Worm (Caenorhabditis elegans) whole organism, mixed stage, embryonic: Measurements from ENCODE around the gene idpp-15.

ENCODE experiments used
- M03D4.4 ChIP-seq: sonication (generic microtip); optimal IDR thresholded peaks from 2 replicates; lab custom pipeline; 2017; ENCODE audit warnings: mild to moderate bottlenecking, missing genetic modification characterization, missing compliant biosample characterization
- bed-3 ChIP-seq: fragments of 200-800 bp; sonication (Bioruptor generic); optimal IDR thresholded peaks from 3 replicates; lab custom pipeline; 2018; ENCODE audit warnings: mild to moderate bottlenecking, missing genetic modification characterization, moderate library complexity, missing compliant biosample characterization
- blmp-1 ChIP-seq: fragments of 150-350 bp; optimal IDR thresholded peaks from 2 replicates; lab custom pipeline; 2014; ENCODE audit warnings: missing biosample characterization, missing genetic modification characterization
- ceh-43 ChIP-seq: fragments of 200-800 bp; sonication (Bioruptor generic); optimal IDR thresholded peaks from 2 replicates; lab custom pipeline; 2018; ENCODE audit warnings: mild to moderate bottlenecking, missing genetic modification characterization, moderate library complexity, missing compliant biosample characterization
- ceh-83 ChIP-seq: fragments of 200-800 bp; sonication (Bioruptor generic); optimal IDR thresholded peaks from 2 replicates; lab custom pipeline; 2018; ENCODE audit warnings: mild to moderate bottlenecking, missing genetic modification characterization, missing compliant biosample characterization
- ces-1 ChIP-seq: fragments of 150-350 bp; optimal IDR thresholded peaks from 2 replicates; lab custom pipeline; 2014; ENCODE audit warnings: missing biosample characterization, missing genetic modification reagents, missing genetic modification characterization
- cnd-1 ChIP-seq: fragments of 200-800 bp; sonication (Bioruptor generic); optimal IDR thresholded peaks from 2 replicates; lab custom pipeline; 2018; ENCODE audit warnings: mild to moderate bottlenecking, missing genetic modification characterization, missing compliant biosample characterization
- drap-1 ChIP-seq: fragments of 200-800 bp; sonication (Bioruptor generic); optimal IDR thresholded peaks from 3 replicates; lab custom pipeline; 2018; ENCODE audit warnings: mild to moderate bottlenecking, missing genetic modification characterization, missing compliant biosample characterization
- elt-1 ChIP-seq: sonication (generic microtip); optimal IDR thresholded peaks from 2 replicates; lab custom pipeline; 2017; ENCODE audit warnings: missing genetic modification characterization, mild to moderate bottlenecking, missing compliant biosample characterization, antibody characterized with exemption, moderate library complexity, borderline replicate concordance; ENCODE audit not compliant: insufficient read depth
- elt-3 ChIP-seq: fragments of 150-350 bp; optimal IDR thresholded peaks from 2 replicates; lab custom pipeline; 2014; ENCODE audit warnings: missing biosample characterization, missing genetic modification characterization
- flh-1 ChIP-seq: fragments of 200-800 bp; sonication (Bioruptor generic); optimal IDR thresholded peaks from 2 replicates; lab custom pipeline; 2018; ENCODE audit warnings: mild to moderate bottlenecking, missing genetic modification characterization, moderate library complexity, missing compliant biosample characterization
- hlh-1 ChIP-seq: fragments of 150-350 bp; optimal IDR thresholded peaks from 2 replicates; lab custom pipeline; 2014; ENCODE audit warnings: missing biosample characterization, missing genetic modification reagents, missing genetic modification characterization
- lin-13 ChIP-seq: fragments of 150-350 bp; optimal IDR thresholded peaks from 2 replicates; lab custom pipeline; 2014; ENCODE audit warnings: missing biosample characterization, missing genetic modification characterization
- lin-32 ChIP-seq: fragments of 200-800 bp; sonication (Bioruptor generic); optimal IDR thresholded peaks from 2 replicates; lab custom pipeline; 2018; ENCODE audit warnings: mild to moderate bottlenecking, missing genetic modification characterization, missing compliant biosample characterization
- lsy-2 ChIP-seq: fragments of 150-350 bp; optimal IDR thresholded peaks from 2 replicates; lab custom pipeline; 2014; ENCODE audit warnings: missing biosample characterization, missing genetic modification characterization
- mab-5 ChIP-seq: fragments of 150-350 bp; optimal IDR thresholded peaks from 2 replicates; lab custom pipeline; 2014; ENCODE audit warnings: missing biosample characterization, missing genetic modification characterization
- mls-2 ChIP-seq: sonication (generic microtip); optimal IDR thresholded peaks from 2 replicates; lab custom pipeline; 2016; ENCODE audit warnings: mild to moderate bottlenecking, missing genetic modification characterization, moderate library complexity, missing compliant biosample characterization
- nhr-12 ChIP-seq: fragments of 150-350 bp; optimal IDR thresholded peaks from 2 replicates; lab custom pipeline; 2014; ENCODE audit warnings: missing biosample characterization, missing genetic modification characterization
- nhr-2 ChIP-seq: fragments of 150-350 bp; optimal IDR thresholded peaks from 2 replicates; lab custom pipeline; 2014; ENCODE audit warnings: missing biosample characterization, missing genetic modification characterization
- nhr-28 ChIP-seq: fragments of 150-350 bp; optimal IDR thresholded peaks from 2 replicates; lab custom pipeline; 2014; ENCODE audit warnings: missing biosample characterization, missing genetic modification characterization
- nhr-76 ChIP-seq: sonication (generic microtip); optimal IDR thresholded peaks from 2 replicates; lab custom pipeline; 2017; ENCODE audit warnings: missing biosample characterization, missing genetic modification characterization
- pha-4 ChIP-seq: fragments of 150-350 bp; optimal IDR thresholded peaks from 2 replicates; lab custom pipeline; 2018; ENCODE audit warnings: missing biosample characterization, missing genetic modification reagents, missing genetic modification characterization
- sem-2 ChIP-seq: fragments of 200-800 bp; sonication (Bioruptor generic); optimal IDR thresholded peaks from 2 replicates; lab custom pipeline; 2018; ENCODE audit warnings: mild to moderate bottlenecking, missing genetic modification characterization, missing compliant biosample characterization
- sptf-1 ChIP-seq: sonication (generic microtip); optimal IDR thresholded peaks from 2 replicates; lab custom pipeline; 2017; ENCODE audit warnings: mild to moderate bottlenecking, missing genetic modification characterization, moderate library complexity, missing compliant biosample characterization
- unc-120 ChIP-seq: sonication (generic microtip); optimal IDR thresholded peaks from 2 replicates; lab custom pipeline; 2017; ENCODE audit warnings: missing genetic modification characterization, missing compliant biosample characterization; ENCODE audit not compliant: poor library complexity, severe bottlenecking
- unc-62 ChIP-seq: fragments of 150-350 bp; optimal IDR thresholded peaks from 2 replicates; lab custom pipeline; 2014; ENCODE audit warnings: missing biosample characterization, missing genetic modification reagents, missing genetic modification characterization
- zip-8 ChIP-seq: fragments of 150-350 bp; optimal IDR thresholded peaks from 2 replicates; lab custom pipeline; 2014; ENCODE audit warnings: missing biosample characterization, missing genetic modification characterization
- ztf-11 ChIP-seq: fragments of 150-350 bp; optimal IDR thresholded peaks from 2 replicates; lab custom pipeline; 2014; ENCODE audit warnings: missing biosample characterization, missing genetic modification characterization

The idpp-15 gene

DNA sequence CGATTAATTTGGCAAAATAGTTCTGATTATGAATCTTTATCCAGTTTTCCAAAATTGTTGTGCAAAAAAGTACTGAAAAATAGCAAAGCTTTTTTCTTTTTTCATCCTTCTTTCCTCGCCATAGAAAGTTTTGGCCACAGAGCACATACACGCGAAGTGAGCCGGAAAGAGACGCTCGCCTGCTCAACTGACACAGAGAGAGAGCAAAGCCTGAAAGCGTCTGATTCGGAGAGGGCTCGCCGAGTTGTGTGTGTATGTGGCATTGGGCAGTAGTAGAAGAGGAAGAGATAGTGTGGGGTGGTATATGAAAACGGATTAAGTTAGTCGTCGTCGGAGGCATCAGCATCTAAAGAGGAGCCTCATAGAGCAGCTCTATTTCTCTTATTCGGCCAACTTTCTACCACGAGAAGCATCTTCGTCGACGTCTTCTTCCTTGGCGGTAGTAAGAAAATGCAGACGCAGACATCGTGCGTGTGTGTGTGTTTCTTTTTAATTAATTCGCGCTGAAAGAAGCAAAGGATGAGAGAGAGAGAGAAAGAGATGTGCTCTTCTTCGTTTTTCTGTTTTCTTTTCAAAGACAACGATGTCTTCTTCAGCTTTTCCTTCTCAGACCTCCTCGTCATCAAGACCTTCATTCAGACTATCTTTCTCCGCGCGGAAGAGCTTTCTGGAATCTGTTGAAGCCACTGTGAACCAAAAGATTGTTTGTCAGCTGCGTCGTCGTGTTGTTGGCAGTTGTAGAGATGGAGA, 15.1 kb upstream of the idpp-15 start:
- TF ChIP-seq elt-1 (no peak), flh-1 (no peak), mls-2 (peak; percentile 36), ces-1 (GFP tag; lab: Kevin White, UChicago) (peak; percentile 95)

DNA sequence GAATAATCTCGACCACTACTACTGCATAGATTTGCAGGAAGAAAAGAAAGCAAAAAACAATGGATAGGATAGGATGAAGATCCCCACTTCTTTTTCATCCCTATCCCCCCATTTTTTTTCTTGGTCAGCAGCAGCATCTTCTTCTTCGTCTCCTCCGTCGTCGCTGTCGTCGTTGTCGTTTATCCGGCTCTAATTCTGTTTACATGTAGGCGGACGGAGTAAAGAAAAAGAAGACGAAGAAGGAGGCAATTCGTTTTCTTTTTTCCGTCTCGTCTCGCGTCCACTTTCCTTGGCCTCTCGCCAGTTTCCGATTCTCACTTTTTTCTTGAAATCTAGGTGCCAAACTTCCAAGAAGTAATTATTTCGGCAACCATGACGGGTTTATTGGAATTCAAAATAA, 13.2 kb upstream of the idpp-15 start:
- TF ChIP-seq ces-1 (GFP tag; lab: Kevin White, UChicago) (peak; percentile 82), nhr-76 (tag; lab: Kevin White, UChicago) (no peak)
- TF ChIP-seq, all 35 proteins: peak for 1

DNA sequence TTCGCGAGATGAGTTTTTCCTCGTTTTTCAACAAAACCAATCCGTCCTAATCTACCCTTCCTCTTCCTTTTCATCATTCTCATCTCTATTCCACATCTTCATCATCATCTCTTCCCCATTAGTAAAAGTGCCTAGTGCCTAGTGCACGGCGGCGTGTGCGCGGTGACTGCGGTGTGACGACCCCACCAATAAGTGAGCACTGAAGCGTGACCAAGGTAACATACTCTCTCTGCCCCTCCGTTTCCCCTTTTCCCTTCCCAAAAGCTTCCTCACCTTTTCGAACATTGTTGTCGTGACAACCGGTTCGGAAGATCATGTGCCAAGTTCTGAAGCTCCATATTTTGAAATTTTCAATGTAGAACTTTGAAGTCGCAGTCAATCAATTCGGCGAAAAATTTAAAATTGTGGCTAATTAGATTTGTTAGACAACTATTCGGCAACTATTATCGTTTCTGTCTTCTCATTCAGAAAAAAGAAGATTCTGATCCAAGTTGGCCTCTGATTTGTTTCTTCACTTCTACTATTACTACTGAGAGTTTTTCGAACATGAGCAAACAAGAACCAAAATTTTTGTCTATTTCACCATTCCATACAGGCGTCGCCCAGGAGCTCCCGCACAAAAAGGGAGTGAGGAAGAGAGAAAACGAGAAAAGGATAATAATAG, 12.5 kb upstream of the idpp-15 start:
- no peak for TF ChIP-seq ceh-83 (GFP tag; lab: Kevin White, UChicago)
- no peak for TF ChIP-seq zip-8 (tag; lab: Kevin White, UChicago)
- TF ChIP-seq nhr-28 (tag; lab: Kevin White, UChicago): no peak
- peak; percentile 4 for TF ChIP-seq lin-13 (tag; lab: Kevin White, UChicago)
- no peak for TF ChIP-seq ztf-11 (tag; lab: Kevin White, UChicago)
- TF ChIP-seq elt-1: no peak
- TF ChIP-seq sptf-1 (tag; lab: Kevin White, UChicago): no peak
- TF ChIP-seq mab-5 (tag; lab: Kevin White, UChicago): no peak
- TF ChIP-seq mls-2: peak; percentile 4
- TF ChIP-seq cnd-1 (tag; lab: Kevin White, UChicago): no peak

DNA sequence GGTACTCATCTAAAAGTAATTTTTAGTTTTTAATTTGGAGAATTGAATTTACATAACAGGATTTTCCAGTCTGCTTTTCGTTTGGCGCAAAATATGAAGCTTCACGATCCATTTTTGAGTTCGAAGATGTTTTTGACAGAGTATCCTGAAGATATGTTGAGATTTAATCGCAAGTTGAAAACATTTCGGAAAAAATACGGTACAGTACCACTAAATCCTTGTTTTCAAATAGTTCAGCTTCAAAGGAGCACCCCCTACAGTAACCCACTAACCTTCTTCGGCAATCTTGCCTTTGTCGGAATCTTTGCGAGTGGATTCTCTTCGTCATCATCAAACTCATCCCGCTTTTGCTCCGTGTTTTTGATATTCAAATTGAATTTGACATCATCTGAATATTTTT, 5.9 kb upstream of the idpp-15 start:
- TF ChIP-seq drap-1 (no peak), ces-1 (GFP tag; lab: Kevin White, UChicago) (peak; percentile 19)

DNA sequence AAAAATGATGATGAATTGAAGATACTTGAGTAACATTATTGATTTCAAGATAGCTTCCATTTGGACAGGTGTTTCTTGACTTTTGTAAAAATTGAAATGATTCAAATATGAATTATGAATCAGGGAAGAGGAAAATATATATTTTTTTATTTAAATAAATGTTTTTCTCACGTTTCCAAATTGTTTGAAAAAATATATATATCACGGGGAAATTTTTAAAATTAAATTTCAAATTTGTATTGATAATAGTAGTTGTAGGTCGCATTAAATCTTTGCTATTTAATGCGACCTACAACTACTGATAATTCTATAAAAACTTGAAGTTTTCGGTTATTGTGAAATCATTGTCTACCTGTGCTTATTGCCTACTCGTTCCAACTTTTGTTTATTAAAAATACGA, 5.0 kb upstream of the idpp-15 start, which contains the start of gene ZC21.8:
ZC21.8 (minus strand) TSS at position 101 of the 400 bp plus-strand sequence.
- TF ChIP-seq elt-3 (tag; lab: Kevin White, UChicago): no peak
- TF ChIP-seq nhr-12 (tag; lab: Kevin White, UChicago): no peak
- TF ChIP-seq unc-62: no peak
- TF ChIP-seq sem-2 (GFP tag; lab: Kevin White, UChicago): no peak
- TF ChIP-seq lsy-2 (tag; lab: Kevin White, UChicago): no peak
- no peak for TF ChIP-seq M03D4.4 (tag; lab: Kevin White, UChicago)
- TF ChIP-seq zip-8 (tag; lab: Kevin White, UChicago): no peak
- no peak for TF ChIP-seq nhr-28 (tag; lab: Kevin White, UChicago)
- no peak for TF ChIP-seq pha-4 (tag; lab: Kevin White, UChicago)
- TF ChIP-seq elt-1: no peak
- TF ChIP-seq lin-32 (GFP tag; lab: Kevin White, UChicago): no peak
- TF ChIP-seq blmp-1 (tag; lab: Kevin White, UChicago): no peak
- TF ChIP-seq mab-5 (tag; lab: Kevin White, UChicago): no peak
- TF ChIP-seq unc-120 (tag; lab: Kevin White, UChicago): no peak
- no peak for TF ChIP-seq nhr-76 (tag; lab: Kevin White, UChicago)
- TF ChIP-seq ceh-43 (GFP tag; lab: Kevin White, UChicago): no peak
- no peak for TF ChIP-seq lin-13 (tag; lab: Kevin White, UChicago)
- TF ChIP-seq mls-2: no peak
- TF ChIP-seq, all 35 proteins: peak for 0

DNA sequence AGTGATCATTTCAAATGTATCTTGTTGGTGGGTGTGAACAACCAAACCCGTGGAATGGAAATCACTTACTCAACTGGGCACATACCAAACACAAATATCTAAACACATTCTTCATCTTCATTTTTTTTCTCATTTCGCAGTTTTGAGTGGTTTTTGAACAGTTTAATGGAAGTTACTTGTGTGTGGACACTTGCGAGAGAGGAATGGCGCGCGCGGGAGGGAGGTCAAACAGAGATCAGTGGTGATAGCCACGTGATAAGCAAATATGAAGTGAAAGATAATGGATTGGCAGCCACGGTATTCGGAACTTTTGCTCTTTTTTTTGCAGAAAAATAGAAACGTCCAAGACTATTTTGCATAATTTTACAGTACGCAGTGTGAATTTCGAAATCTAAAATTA, 4.3 kb upstream of the idpp-15 start:
- TF ChIP-seq hlh-1 (tag; lab: Kevin White, UChicago) (no peak), bed-3 (GFP tag; lab: Kevin White, UChicago) (no peak), ceh-83 (GFP tag; lab: Kevin White, UChicago) (no peak), nhr-2 (tag; lab: Kevin White, UChicago) (no peak), zip-8 (tag; lab: Kevin White, UChicago) (no peak), pha-4 (tag; lab: Kevin White, UChicago) (no peak), lin-13 (tag; lab: Kevin White, UChicago) (no peak), flh-1 (no peak), nhr-28 (tag; lab: Kevin White, UChicago) (no peak), ces-1 (GFP tag; lab: Kevin White, UChicago) (no peak), sptf-1 (tag; lab: Kevin White, UChicago) (no peak)
- TF ChIP-seq, all 35 proteins: peak for 0
